Fruit fly (Drosophila melanogaster) Kc167 (cell line): ENCODE results near the gene Sil1.

Experiments used
- Myc ChIP-seq: fragments of >200 bp; optimal IDR thresholded peaks from 2 replicates; lab custom pipeline; 2017; ENCODE audit warnings: missing external identifiers
- psq ChIP-seq: fragments of >200 bp; optimal IDR thresholded peaks from 2 replicates; lab custom pipeline; 2017; ENCODE audit warnings: missing external identifiers

DNA sequence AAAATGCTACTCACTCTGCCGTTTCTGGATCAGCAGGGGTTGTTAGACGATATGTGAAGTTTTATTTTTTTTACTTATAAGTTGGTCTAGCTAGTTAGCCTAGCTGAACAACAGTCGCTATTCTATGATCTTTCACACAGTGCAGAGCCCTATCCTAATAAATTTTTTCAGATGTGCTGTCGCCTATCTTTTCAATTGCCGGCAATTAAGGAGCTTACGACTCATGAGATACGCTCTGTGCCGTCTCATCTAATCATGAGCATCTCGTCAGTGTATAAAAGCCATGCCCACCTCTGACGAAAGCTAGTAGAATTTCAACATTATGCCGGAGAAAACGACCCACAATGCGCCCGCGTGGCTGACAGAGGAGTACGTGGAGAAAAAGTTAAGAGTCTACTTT lies 34.6 kb upstream of the Sil1 start, which contains the start of the genes CG11889 and CG11891:
- TF ChIP-seq Myc (lab: Kevin White, UChicago) = no peak
- TF ChIP-seq psq (lab: Kevin White, UChicago) = no peak
